Worm (Caenorhabditis elegans) whole organism, L3 larva: Measurements from ENCODE around the gene tin-10.

Source experiments
- aly-2 ChIP-seq: fragments of 150-350 bp; optimal IDR thresholded peaks from 2 replicates; lab custom pipeline; 2014; ENCODE audit warnings: missing biosample characterization, missing genetic modification characterization
- nfya-1 ChIP-seq: sonication (generic microtip); optimal IDR thresholded peaks from 2 replicates; lab custom pipeline; 2017; ENCODE audit warnings: missing genetic modification characterization, mild to moderate bottlenecking, missing compliant biosample characterization, antibody characterized with exemption, moderate library complexity; ENCODE audit not compliant: insufficient read depth

ce11 chrIII:11474674-11475306 lies 27.9 kb downstream of the tin-10 start:
- TF ChIP-seq nfya-1, result no peak
- no peak for TF ChIP-seq aly-2 (tag; lab: Kevin White, UChicago)
